Worm (Caenorhabditis elegans) whole organism, midembryonic: Measurements from ENCODE around the gene egas-4.

Experiments used
- T22C8.4 ChIP-seq: fragments of 200-800 bp; sonication (Bioruptor generic); IDR thresholded peaks from 2 replicates; pipeline ENCODE4 v1.3.6; 2022; ENCODE audit warnings: missing genetic modification characterization, missing compliant biosample characterization
- cog-1 ChIP-seq: sonication (generic microtip); optimal IDR thresholded peaks from 2 replicates; lab custom pipeline; 2016; ENCODE audit warnings: missing genetic modification characterization, missing compliant biosample characterization
- flt-1 ChIP-seq: fragments of 200-800 bp; sonication (Bioruptor generic); IDR thresholded peaks from 2 replicates; pipeline ENCODE4 v1.3.6; 2022; ENCODE audit warnings: missing genetic modification characterization, missing compliant biosample characterization
- klf-2 ChIP-seq: fragments of 200-800 bp; sonication (Bioruptor generic); conservative IDR thresholded peaks from 2 replicates; pipeline ENCODE4 v1.3.6; 2022; ENCODE audit warnings: missing genetic modification reagents, missing genetic modification characterization, missing compliant biosample characterization
- med-1 ChIP-seq: sonication (generic microtip); optimal IDR thresholded peaks from 2 replicates; lab custom pipeline; 2017; ENCODE audit warnings: missing genetic modification characterization, mild to moderate bottlenecking, missing compliant biosample characterization, antibody characterized with exemption, missing genetic modification reagents; ENCODE audit not compliant: insufficient read depth
- ref-1 ChIP-seq: fragments of 200-800 bp; sonication (Bioruptor generic); conservative IDR thresholded peaks from 2 replicates; pipeline ENCODE4 v1.3.6; 2022; ENCODE audit warnings: missing genetic modification reagents, missing genetic modification characterization, missing compliant biosample characterization
- tab-1 ChIP-seq: fragments of 200-800 bp; sonication (Bioruptor generic); IDR thresholded peaks from 2 replicates; pipeline ENCODE4 v1.3.6; 2022; ENCODE audit warnings: missing genetic modification characterization, missing compliant biosample characterization
- ztf-23 ChIP-seq: fragments of 200-800 bp; sonication (Bioruptor generic); IDR thresholded peaks from 2 replicates; pipeline ENCODE4 v1.3.6; 2022; ENCODE audit warnings: missing genetic modification reagents, missing genetic modification characterization, missing compliant biosample characterization
- ztf-29 ChIP-seq: fragments of 200-800 bp; sonication (Bioruptor generic); IDR thresholded peaks from 2 replicates; pipeline ENCODE4 v1.3.6; 2022; ENCODE audit warnings: missing genetic modification reagents, missing genetic modification characterization, missing compliant biosample characterization

Gene egas-4

ce11 chrIV:7497750-7498149, at the start of gene egas-4:
Gene egas-4, minus strand, starts transcription at chrIV:7497850.
- no peak for TF ChIP-seq cog-1 (tag; lab: Kevin White, UChicago)
- no peak for TF ChIP-seq ztf-23
- TF ChIP-seq tab-1 (GFP tag; lab: Robert Waterston, UW), result no peak
- no peak for TF ChIP-seq T22C8.4 (GFP tag; lab: Robert Waterston, UW)
- TF ChIP-seq med-1 (GFP tag; lab: Kevin White, UChicago), result no peak
- TF ChIP-seq ztf-29 (GFP tag; lab: Robert Waterston, UW), result no peak
- TF ChIP-seq flt-1 (GFP tag; lab: Robert Waterston, UW), result no peak
- TF ChIP-seq ref-1 (GFP tag; lab: Robert Waterston, UW), result no peak
- no peak for TF ChIP-seq klf-2 (GFP tag; lab: Robert Waterston, UW)

- TF ChIP-seq T22C8.4 (GFP tag; lab: Robert Waterston, UW) (no peak), ztf-23 (no peak), flt-1 (GFP tag; lab: Robert Waterston, UW) (no peak), klf-2 (GFP tag; lab: Robert Waterston, UW) (no peak)
These were observed 46.0 kb upstream of the egas-4 start for ce11 chrIV:7543662-7544061.

- TF ChIP-seq ref-1 (GFP tag; lab: Robert Waterston, UW) (no peak), klf-2 (GFP tag; lab: Robert Waterston, UW) (no peak), T22C8.4 (GFP tag; lab: Robert Waterston, UW) (no peak), med-1 (GFP tag; lab: Kevin White, UChicago) (no peak), flt-1 (GFP tag; lab: Robert Waterston, UW) (no peak), tab-1 (GFP tag; lab: Robert Waterston, UW) (no peak), ztf-29 (GFP tag; lab: Robert Waterston, UW) (no peak), ztf-23 (no peak), cog-1 (tag; lab: Kevin White, UChicago) (no peak)
These were observed 44.9 kb upstream of the egas-4 start, which contains the start of gene R05G6.10 for ce11 chrIV:7542485-7543001. Gene R05G6.10, minus strand, starts transcription at chrIV:7542535.

- no peak for TF ChIP-seq med-1 (GFP tag; lab: Kevin White, UChicago)
- TF ChIP-seq tab-1 (GFP tag; lab: Robert Waterston, UW), result no peak
- TF ChIP-seq cog-1 (tag; lab: Kevin White, UChicago), result no peak
- no peak for TF ChIP-seq T22C8.4 (GFP tag; lab: Robert Waterston, UW)
- TF ChIP-seq ztf-23, result no peak
- no peak for TF ChIP-seq klf-2 (GFP tag; lab: Robert Waterston, UW)
- no peak for TF ChIP-seq flt-1 (GFP tag; lab: Robert Waterston, UW)
- no peak for TF ChIP-seq ref-1 (GFP tag; lab: Robert Waterston, UW)
- no peak for TF ChIP-seq ztf-29 (GFP tag; lab: Robert Waterston, UW)
These were observed 34.7 kb upstream of the egas-4 start, which contains the start of gene R05G6.1 for ce11 chrIV:7532360-7532759. Gene R05G6.1, plus strand, starts transcription at chrIV:7532660.

ce11 chrIV:7530226-7531070, 32.8 kb upstream of the egas-4 start:
- TF ChIP-seq tab-1 (GFP tag; lab: Robert Waterston, UW) (no peak), med-1 (GFP tag; lab: Kevin White, UChicago) (no peak), T22C8.4 (GFP tag; lab: Robert Waterston, UW) (no peak), flt-1 (GFP tag; lab: Robert Waterston, UW) (no peak), cog-1 (tag; lab: Kevin White, UChicago) (no peak), klf-2 (GFP tag; lab: Robert Waterston, UW) (no peak), ztf-23 (no peak), ref-1 (GFP tag; lab: Robert Waterston, UW) (no peak), ztf-29 (GFP tag; lab: Robert Waterston, UW) (no peak)

ce11 chrIV:7523744-7524143, 26.1 kb upstream of the egas-4 start:
- TF ChIP-seq ztf-29 (GFP tag; lab: Robert Waterston, UW) (no peak), cog-1 (tag; lab: Kevin White, UChicago) (no peak), med-1 (GFP tag; lab: Kevin White, UChicago) (no peak), klf-2 (GFP tag; lab: Robert Waterston, UW) (no peak), ztf-23 (no peak)

ce11 chrIV:7521591-7521990, 23.9 kb upstream of the egas-4 start:
- TF ChIP-seq T22C8.4 (GFP tag; lab: Robert Waterston, UW) (no peak), klf-2 (GFP tag; lab: Robert Waterston, UW) (no peak), ztf-23 (no peak), cog-1 (tag; lab: Kevin White, UChicago) (no peak), ref-1 (GFP tag; lab: Robert Waterston, UW) (no peak), ztf-29 (GFP tag; lab: Robert Waterston, UW) (no peak), med-1 (GFP tag; lab: Kevin White, UChicago) (no peak), tab-1 (GFP tag; lab: Robert Waterston, UW) (no peak), flt-1 (GFP tag; lab: Robert Waterston, UW) (no peak)

ce11 chrIV:7520841-7521240, 23.2 kb upstream of the egas-4 start:
- no peak for TF ChIP-seq T22C8.4 (GFP tag; lab: Robert Waterston, UW)
- TF ChIP-seq cog-1 (tag; lab: Kevin White, UChicago), result no peak
- no peak for TF ChIP-seq med-1 (GFP tag; lab: Kevin White, UChicago)
- TF ChIP-seq flt-1 (GFP tag; lab: Robert Waterston, UW), result no peak
- TF ChIP-seq klf-2 (GFP tag; lab: Robert Waterston, UW), result no peak
- no peak for TF ChIP-seq tab-1 (GFP tag; lab: Robert Waterston, UW)
- no peak for TF ChIP-seq ref-1 (GFP tag; lab: Robert Waterston, UW)
- no peak for TF ChIP-seq ztf-23

ce11 chrIV:7520258-7520657, 22.6 kb upstream of the egas-4 start:
- no peak for TF ChIP-seq flt-1 (GFP tag; lab: Robert Waterston, UW)
- TF ChIP-seq tab-1 (GFP tag; lab: Robert Waterston, UW), result no peak
- TF ChIP-seq ref-1 (GFP tag; lab: Robert Waterston, UW), result no peak
- no peak for TF ChIP-seq med-1 (GFP tag; lab: Kevin White, UChicago)
- TF ChIP-seq ztf-29 (GFP tag; lab: Robert Waterston, UW), result no peak
